Fruit fly (Drosophila melanogaster) whole organism, embryonic: ENCODE data around the gene Jhbp13.

ENCODE experiments used
- Ada2b ChIP-seq: fragments of 200-800 bp; sonication (Bioruptor generic); IDR thresholded peaks from 2 replicates; pipeline ENCODE4 v1.3.6; 2022; ENCODE audit warnings: missing biosample characterization, missing genetic modification characterization
- Atf-2 ChIP-seq: fragments of 200-800 bp; sonication (Bioruptor generic); optimal IDR thresholded peaks from 2 replicates; lab custom pipeline; 2016; ENCODE audit warnings: missing biosample characterization, missing genetic modification characterization
- CG10267 ChIP-seq: fragments of 200-800 bp; sonication (Bioruptor generic); optimal IDR thresholded peaks from 2 replicates; lab custom pipeline; 2018; ENCODE audit warnings: missing biosample characterization, mild to moderate bottlenecking, missing genetic modification characterization, moderate library complexity
- CG10654 ChIP-seq: fragments of 200-800 bp; sonication (Bioruptor generic); optimal IDR thresholded peaks from 2 replicates; lab custom pipeline; 2016; ENCODE audit warnings: missing biosample characterization, missing genetic modification characterization
- CG12219 ChIP-seq: fragments of 200-800 bp; sonication (Bioruptor generic); optimal IDR thresholded peaks from 3 replicates; lab custom pipeline; 2018; ENCODE audit warnings: missing biosample characterization, mild to moderate bottlenecking, missing genetic modification characterization
- CG13296 ChIP-seq: fragments of 200-800 bp; sonication (Bioruptor generic); optimal IDR thresholded peaks from 3 replicates; lab custom pipeline; 2018; ENCODE audit warnings: missing biosample characterization, mild to moderate bottlenecking, missing genetic modification characterization
- CG14667 ChIP-seq: fragments of 200-800 bp; sonication (Bioruptor generic); IDR thresholded peaks from 2 replicates; pipeline ENCODE4 v1.3.6; 2022; ENCODE audit warnings: missing biosample characterization, missing genetic modification characterization
- CG14860 ChIP-seq: fragments of 200-800 bp; sonication (Bioruptor generic); IDR thresholded peaks from 3 replicates; pipeline ENCODE4 v1.3.6; 2022; ENCODE audit warnings: missing biosample characterization, missing genetic modification characterization; ENCODE audit not compliant: partially characterized antibody
- CG14965 ChIP-seq: fragments of 200-800 bp; sonication (Bioruptor generic); optimal IDR thresholded peaks from 2 replicates; lab custom pipeline; 2016; ENCODE audit warnings: missing biosample characterization, missing genetic modification characterization, borderline replicate concordance
- CG15073 ChIP-seq: fragments of 200-800 bp; sonication (Bioruptor generic); optimal IDR thresholded peaks from 2 replicates; lab custom pipeline; 2016; ENCODE audit warnings: missing biosample characterization, missing genetic modification characterization
- CG17359 ChIP-seq: fragments of 200-800 bp; sonication (Bioruptor generic); optimal IDR thresholded peaks from 3 replicates; lab custom pipeline; 2018; ENCODE audit warnings: missing biosample characterization, mild to moderate bottlenecking, missing genetic modification characterization, moderate library complexity
- CG17829 ChIP-seq: fragments of 200-800 bp; optimal IDR thresholded peaks from 2 replicates; lab custom pipeline; 2019; ENCODE audit warnings: missing biosample characterization, mild to moderate bottlenecking, missing genetic modification characterization, moderate library complexity
- CG18764 ChIP-seq: fragments of 200-800 bp; sonication (Bioruptor generic); optimal IDR thresholded peaks from 3 replicates; lab custom pipeline; 2016; ENCODE audit warnings: missing biosample characterization, missing genetic modification characterization
- CG2120 ChIP-seq: fragments of 200-800 bp; sonication (Bioruptor generic); optimal IDR thresholded peaks from 3 replicates; lab custom pipeline; 2016; ENCODE audit warnings: missing biosample characterization, missing genetic modification characterization
- CG30403 ChIP-seq: fragments of 200-800 bp; sonication (Bioruptor generic); optimal IDR thresholded peaks from 3 replicates; lab custom pipeline; 2016; ENCODE audit warnings: missing biosample characterization, missing genetic modification characterization
- CG3281 ChIP-seq: fragments of 200-800 bp; sonication (Bioruptor generic); optimal IDR thresholded peaks from 3 replicates; lab custom pipeline; 2017; ENCODE audit warnings: missing biosample characterization, mild to moderate bottlenecking, missing genetic modification characterization
- CG34224 ChIP-seq: fragments of 200-800 bp; sonication (Bioruptor generic); IDR thresholded peaks from 3 replicates; pipeline ENCODE4 v1.3.6; 2022; ENCODE audit warnings: missing biosample characterization, missing genetic modification characterization; ENCODE audit not compliant: partially characterized antibody
- CG34376 ChIP-seq: fragments of 200-800 bp; sonication (Bioruptor generic); optimal IDR thresholded peaks from 2 replicates; lab custom pipeline; 2018; ENCODE audit warnings: missing biosample characterization, mild to moderate bottlenecking, missing genetic modification characterization
- CG3847 ChIP-seq: fragments of 200-800 bp; sonication (Bioruptor generic); IDR thresholded peaks from 2 replicates; pipeline ENCODE4 v1.3.6; 2022; ENCODE audit warnings: missing biosample characterization, missing genetic modification characterization
- CG5180 ChIP-seq: fragments of 200-800 bp; sonication (Bioruptor generic); optimal IDR thresholded peaks from 3 replicates; lab custom pipeline; 2017; ENCODE audit warnings: missing biosample characterization, missing genetic modification characterization, mild to moderate bottlenecking, moderate library complexity, missing genetic modification reagents
- CG6654 ChIP-seq: fragments of 200-800 bp; sonication (Bioruptor generic); optimal IDR thresholded peaks from 2 replicates; lab custom pipeline; 2017; ENCODE audit warnings: missing biosample characterization, mild to moderate bottlenecking, missing genetic modification characterization
- CG8290 ChIP-seq, 3 experiments: fragments of 200-800 bp; sonication (Bioruptor generic); optimal IDR thresholded peaks; 2 replicates each; lab custom pipeline; 2016 to 2019; ENCODE audit warnings: missing biosample characterization in 3 of 3, missing genetic modification characterization in 3 of 3, mild to moderate bottlenecking in 2 of 3, moderate library complexity in 1 of 3
- CG8924 ChIP-seq: fragments of 200-800 bp; optimal IDR thresholded peaks from 3 replicates; lab custom pipeline; 2019; ENCODE audit warnings: missing biosample characterization, mild to moderate bottlenecking, missing genetic modification characterization, moderate library complexity
- CG9215 ChIP-seq: fragments of 200-800 bp; sonication (Bioruptor generic); IDR thresholded peaks from 2 replicates; pipeline ENCODE4 v1.3.6; 2022; ENCODE audit warnings: missing biosample characterization, missing genetic modification characterization
- CHES-1-like ChIP-seq: fragments of 200-800 bp; sonication (Bioruptor generic); optimal IDR thresholded peaks from 2 replicates; lab custom pipeline; 2016; ENCODE audit warnings: missing biosample characterization, missing genetic modification characterization
- Dek ChIP-seq: fragments of 200-800 bp; sonication (Bioruptor generic); optimal IDR thresholded peaks from 3 replicates; lab custom pipeline; 2019; ENCODE audit warnings: missing biosample characterization, mild to moderate bottlenecking, missing genetic modification characterization, moderate library complexity
- Dp ChIP-seq: fragments of 200-800 bp; sonication (Bioruptor generic); optimal IDR thresholded peaks from 2 replicates; lab custom pipeline; 2018; ENCODE audit warnings: missing biosample characterization, mild to moderate bottlenecking, missing genetic modification characterization, moderate library complexity
- H2.0 ChIP-seq: fragments of 200-800 bp; sonication (Bioruptor generic); IDR thresholded peaks from 2 replicates; pipeline ENCODE4 v1.3.6; 2022; ENCODE audit warnings: missing biosample characterization, missing genetic modification characterization
- Hmr ChIP-seq: fragments of 200-800 bp; sonication (Bioruptor generic); optimal IDR thresholded peaks from 3 replicates; lab custom pipeline; 2017; ENCODE audit warnings: mild to moderate bottlenecking, missing biosample characterization, missing genetic modification reagents, missing genetic modification characterization
- Oaz ChIP-seq: fragments of 200-800 bp; sonication (Bioruptor generic); IDR thresholded peaks from 2 replicates; pipeline ENCODE4 v1.3.6; 2022; ENCODE audit warnings: missing biosample characterization, missing genetic modification characterization
- Pdp1 ChIP-seq, 2 experiments: fragments of 200-800 bp; sonication (Bioruptor generic); optimal IDR thresholded peaks; 3 replicates each; lab custom pipeline; 2016; ENCODE audit warnings: missing biosample characterization in 2 of 2, missing genetic modification characterization in 2 of 2, mild to moderate bottlenecking in 1 of 2, moderate library complexity in 1 of 2
- Ravus ChIP-seq: fragments of 200-800 bp; sonication (Bioruptor generic); IDR thresholded peaks from 2 replicates; pipeline ENCODE4 v1.3.6; 2022; ENCODE audit warnings: missing biosample characterization, missing genetic modification characterization
- Taf1 ChIP-seq: fragments of 200-800 bp; sonication (Bioruptor generic); IDR thresholded peaks from 2 replicates; pipeline ENCODE4 v1.3.6; 2022; ENCODE audit warnings: missing biosample characterization, missing genetic modification characterization
- YL-1 ChIP-seq: fragments of 200-800 bp; sonication (Bioruptor generic); optimal IDR thresholded peaks from 3 replicates; lab custom pipeline; 2017; ENCODE audit warnings: missing biosample characterization, mild to moderate bottlenecking, missing genetic modification characterization
- ab ChIP-seq: fragments of 200-800 bp; sonication (Bioruptor generic); optimal IDR thresholded peaks from 2 replicates; lab custom pipeline; 2016; ENCODE audit warnings: missing biosample characterization, missing genetic modification characterization
- al ChIP-seq: fragments of 200-800 bp; sonication (Bioruptor generic); IDR thresholded peaks from 2 replicates; pipeline ENCODE4 v1.3.6; 2022; ENCODE audit warnings: missing biosample characterization, missing genetic modification characterization
- ara ChIP-seq: fragments of 200-800 bp; sonication (Bioruptor generic); IDR thresholded peaks from 2 replicates; pipeline ENCODE4 v1.3.6; 2022; ENCODE audit warnings: missing biosample characterization, missing genetic modification characterization
- ash1 ChIP-seq: fragments of 200-800 bp; sonication (Bioruptor generic); optimal IDR thresholded peaks from 2 replicates; lab custom pipeline; 2018; ENCODE audit warnings: missing biosample characterization, mild to moderate bottlenecking, missing genetic modification characterization
- dmrt99B ChIP-seq: fragments of 200-800 bp; sonication (Bioruptor generic); optimal IDR thresholded peaks from 2 replicates; lab custom pipeline; 2018; ENCODE audit warnings: missing biosample characterization, mild to moderate bottlenecking, missing genetic modification characterization, moderate library complexity
- emc ChIP-seq: fragments of 200-800 bp; sonication (Bioruptor generic); optimal IDR thresholded peaks from 2 replicates; lab custom pipeline; 2016; ENCODE audit warnings: missing biosample characterization, missing genetic modification characterization
- grn ChIP-seq: fragments of 200-800 bp; sonication (Bioruptor generic); optimal IDR thresholded peaks from 3 replicates; lab custom pipeline; 2017; ENCODE audit warnings: missing biosample characterization, missing genetic modification characterization
- gt ChIP-seq: fragments of 200-800 bp; sonication (Bioruptor generic); IDR thresholded peaks from 2 replicates; pipeline ENCODE4 v1.3.6; 2022; ENCODE audit warnings: missing biosample characterization, missing genetic modification characterization
- ind ChIP-seq: fragments of 200-800 bp; sonication (Bioruptor generic); optimal IDR thresholded peaks from 3 replicates; lab custom pipeline; 2016; ENCODE audit warnings: missing biosample characterization, missing genetic modification characterization
- klu ChIP-seq: fragments of 200-800 bp; sonication (Bioruptor generic); IDR thresholded peaks from 2 replicates; pipeline ENCODE4 v1.3.6; 2022; ENCODE audit warnings: missing biosample characterization, missing genetic modification characterization
- lov ChIP-seq, 2 experiments: fragments of 200-800 bp in 1 of 2; fragments of >200 bp in 1 of 2; sonication (Bioruptor generic) in 1 of 2; IDR thresholded peaks in 1 of 2; optimal IDR thresholded peaks in 1 of 2; 2 replicates in 1 of 2; 3 replicates in 1 of 2; pipeline versions ENCODE4 v1.3.6 to Lab custom; 2017 to 2022; ENCODE audit warnings: missing biosample characterization in 1 of 2, missing genetic modification characterization in 1 of 2
- pan ChIP-seq, 4 experiments: fragments of >200 bp in 3 of 4; fragments of 200-800 bp in 1 of 4; sonication (Bioruptor generic) in 1 of 4; optimal IDR thresholded peaks in 3 of 4; IDR thresholded peaks in 1 of 4; 2 replicates each; pipeline versions ENCODE4 v1.3.6 to Lab custom; 2017 to 2022; ENCODE audit warnings: missing biosample characterization in 2 of 4, missing genetic modification characterization in 2 of 4, mixed read lengths in 1 of 4
- sima ChIP-seq: fragments of 200-800 bp; sonication (Bioruptor generic); optimal IDR thresholded peaks from 2 replicates; lab custom pipeline; 2016; ENCODE audit warnings: missing biosample characterization, missing genetic modification characterization
- ttk ChIP-seq: fragments of 200-800 bp; sonication (Bioruptor generic); IDR thresholded peaks from 2 replicates; pipeline ENCODE4 v2.1.2; 2022; ENCODE audit warnings: missing biosample characterization, missing genetic modification characterization
- zen ChIP-seq: fragments of 200-800 bp; sonication (Bioruptor generic); optimal IDR thresholded peaks from 3 replicates; lab custom pipeline; 2018; ENCODE audit warnings: missing biosample characterization, mild to moderate bottlenecking, missing genetic modification characterization, moderate library complexity
- zfh2 ChIP-seq: fragments of 200-800 bp; sonication (Bioruptor generic); optimal IDR thresholded peaks from 2 replicates; lab custom pipeline; 2016; ENCODE audit warnings: missing biosample characterization, missing genetic modification characterization

Jhbp13 gene

dm6 chr2L:13205256-13205655 is 34.5 kb upstream of the Jhbp13 start (continued):
- TF ChIP-seq ash1 (GFP tag; lab: Kevin White, UChicago) = no peak
- TF ChIP-seq ab = no peak
- TF ChIP-seq klu (GFP tag; lab: Robert Waterston, UW) = no peak
- no peak for TF ChIP-seq Atf-2 (GFP tag; lab: Kevin White, UChicago)
- no peak for TF ChIP-seq lov (optimal IDR thresholded peaks at IDR 0.05; lab: Kevin White, UChicago)
- TF ChIP-seq lov (GFP tag; IDR thresholded peaks at IDR 0.05; lab: Robert Waterston, UW) = peak; percentile 66; the same call in 1 of the 3 replicates
- TF ChIP-seq H2.0 = no peak
- peak; percentile 55 for TF ChIP-seq Hmr (GFP tag; lab: Kevin White, UChicago)
- no peak for TF ChIP-seq CG3847 (GFP tag; lab: Robert Waterston, UW)
- peak; percentile 37 for TF ChIP-seq CG13296 (GFP tag; lab: Kevin White, UChicago)
- TF ChIP-seq sima (GFP tag; lab: Kevin White, UChicago) = no peak
- no peak for TF ChIP-seq CG6654 (GFP tag; lab: Kevin White, UChicago)
- TF ChIP-seq CG10267 = no peak
- no peak for TF ChIP-seq CG14860 (GFP tag; lab: Robert Waterston, UW)
- no peak for TF ChIP-seq CG14965 (GFP tag; lab: Kevin White, UChicago)
- no peak for TF ChIP-seq Taf1 (GFP tag; lab: Robert Waterston, UW)
- TF ChIP-seq emc = no peak
- peak in 1 of 2 experiments; percentile 46 for TF ChIP-seq Pdp1 (GFP tag; optimal IDR thresholded peaks at IDR 0.05; lab: Kevin White, UChicago)
- TF ChIP-seq Oaz (GFP tag; lab: Robert Waterston, UW) = no peak
- no peak for TF ChIP-seq CG12219 (GFP tag; lab: Kevin White, UChicago)
- peak; percentile 5 for TF ChIP-seq CG2120 (GFP tag; lab: Kevin White, UChicago)
- TF ChIP-seq CG8290 (GFP tag; optimal IDR thresholded peaks at IDR 0.05; lab: Kevin White, UChicago) = peak; percentile 17
- TF ChIP-seq CG8290 (tag; optimal IDR thresholded peaks at IDR 0.05; lab: Kevin White, UChicago) = peak in 1 of 2 experiments; percentile 56
- TF ChIP-seq CG30403 (GFP tag; lab: Kevin White, UChicago) = no peak
- TF ChIP-seq CG5180 (GFP tag; lab: Kevin White, UChicago) = peak; percentile 38
- TF ChIP-seq CG18764 (GFP tag; lab: Kevin White, UChicago) = no peak
- no peak for TF ChIP-seq gt (GFP tag; lab: Robert Waterston, UW)
- TF ChIP-seq al = no peak
- no peak for TF ChIP-seq CG9215 (GFP tag; lab: Robert Waterston, UW)
- no peak for TF ChIP-seq CG14667 (GFP tag; lab: Robert Waterston, UW)
- no peak for TF ChIP-seq zen
- no peak for TF ChIP-seq CG15073
- peak; percentile 29; the same call in 1 of the 3 replicates for TF ChIP-seq CG34224
- TF ChIP-seq ind (GFP tag; lab: Kevin White, UChicago) = no peak
- no peak for TF ChIP-seq pan (optimal IDR thresholded peaks at IDR 0.05; lab: Kevin White, UChicago)
- no peak for TF ChIP-seq pan (GFP tag; optimal IDR thresholded peaks at IDR 0.05 in 1 of 2, IDR thresholded peaks at IDR 0.05 in 1 of 2)
- TF ChIP-seq CG3281 (GFP tag; lab: Kevin White, UChicago) = no peak
- no peak for TF ChIP-seq grn
- peak; percentile 4 for TF ChIP-seq CG17829 (tag; lab: Kevin White, UChicago)
- TF ChIP-seq ara (GFP tag; lab: Robert Waterston, UW) = no peak
- peak; percentile 23 for TF ChIP-seq CG8924 (tag; lab: Kevin White, UChicago)
- TF ChIP-seq CG34376 = no peak
- peak; percentile 23 for TF ChIP-seq dmrt99B (tag; lab: Kevin White, UChicago)
- TF ChIP-seq ttk (GFP tag; lab: Robert Waterston, UW) = no peak
- no peak for TF ChIP-seq Ravus (GFP tag; lab: Robert Waterston, UW)
- no peak for TF ChIP-seq Ada2b (GFP tag; lab: Robert Waterston, UW)
- TF ChIP-seq Dp (GFP tag; lab: Kevin White, UChicago) = no peak
- TF ChIP-seq CG17359 (tag; lab: Kevin White, UChicago) = peak; percentile 20
- TF ChIP-seq zfh2 (GFP tag; lab: Kevin White, UChicago) = no peak
- TF ChIP-seq CHES-1-like (GFP tag; lab: Kevin White, UChicago) = peak; percentile 8
- TF ChIP-seq Dek (tag; lab: Kevin White, UChicago) = no peak
- TF ChIP-seq CG10654 (GFP tag; lab: Kevin White, UChicago) = no peak
- TF ChIP-seq YL-1 (GFP tag; lab: Kevin White, UChicago) = peak; percentile 2
